Worm (Caenorhabditis elegans) whole organism, mixed stage, embryonic: ENCODE results near the gene F48G7.9.
A peak's percentile ranks its signal among the peaks of the same experiment; 100 is the strongest.

ENCODE experiments used
- M03D4.4 ChIP-seq: sonication (generic microtip); optimal IDR thresholded peaks from 2 replicates; lab custom pipeline; 2017; ENCODE audit warnings: mild to moderate bottlenecking, missing genetic modification characterization, missing compliant biosample characterization
- bed-3 ChIP-seq: fragments of 200-800 bp; sonication (Bioruptor generic); optimal IDR thresholded peaks from 3 replicates; lab custom pipeline; 2018; ENCODE audit warnings: mild to moderate bottlenecking, missing genetic modification characterization, moderate library complexity, missing compliant biosample characterization
- blmp-1 ChIP-seq: fragments of 150-350 bp; optimal IDR thresholded peaks from 2 replicates; lab custom pipeline; 2014; ENCODE audit warnings: missing biosample characterization, missing genetic modification characterization
- ceh-43 ChIP-seq: fragments of 200-800 bp; sonication (Bioruptor generic); optimal IDR thresholded peaks from 2 replicates; lab custom pipeline; 2018; ENCODE audit warnings: mild to moderate bottlenecking, missing genetic modification characterization, moderate library complexity, missing compliant biosample characterization
- ceh-83 ChIP-seq: fragments of 200-800 bp; sonication (Bioruptor generic); optimal IDR thresholded peaks from 2 replicates; lab custom pipeline; 2018; ENCODE audit warnings: mild to moderate bottlenecking, missing genetic modification characterization, missing compliant biosample characterization
- ces-1 ChIP-seq: fragments of 150-350 bp; optimal IDR thresholded peaks from 2 replicates; lab custom pipeline; 2014; ENCODE audit warnings: missing biosample characterization, missing genetic modification reagents, missing genetic modification characterization
- cnd-1 ChIP-seq: fragments of 200-800 bp; sonication (Bioruptor generic); optimal IDR thresholded peaks from 2 replicates; lab custom pipeline; 2018; ENCODE audit warnings: mild to moderate bottlenecking, missing genetic modification characterization, missing compliant biosample characterization
- drap-1 ChIP-seq: fragments of 200-800 bp; sonication (Bioruptor generic); optimal IDR thresholded peaks from 3 replicates; lab custom pipeline; 2018; ENCODE audit warnings: mild to moderate bottlenecking, missing genetic modification characterization, missing compliant biosample characterization
- elt-1 ChIP-seq: sonication (generic microtip); optimal IDR thresholded peaks from 2 replicates; lab custom pipeline; 2017; ENCODE audit warnings: missing genetic modification characterization, mild to moderate bottlenecking, missing compliant biosample characterization, antibody characterized with exemption, moderate library complexity, borderline replicate concordance; ENCODE audit not compliant: insufficient read depth
- elt-3 ChIP-seq: fragments of 150-350 bp; optimal IDR thresholded peaks from 2 replicates; lab custom pipeline; 2014; ENCODE audit warnings: missing biosample characterization, missing genetic modification characterization
- flh-1 ChIP-seq: fragments of 200-800 bp; sonication (Bioruptor generic); optimal IDR thresholded peaks from 2 replicates; lab custom pipeline; 2018; ENCODE audit warnings: mild to moderate bottlenecking, missing genetic modification characterization, moderate library complexity, missing compliant biosample characterization
- ham-2 ChIP-seq: fragments of 200-800 bp; sonication (Bioruptor generic); optimal IDR thresholded peaks from 2 replicates; lab custom pipeline; 2018; ENCODE audit warnings: mild to moderate bottlenecking, missing genetic modification characterization, missing compliant biosample characterization
- hlh-1 ChIP-seq: fragments of 150-350 bp; optimal IDR thresholded peaks from 2 replicates; lab custom pipeline; 2014; ENCODE audit warnings: missing biosample characterization, missing genetic modification reagents, missing genetic modification characterization
- lin-13 ChIP-seq: fragments of 150-350 bp; optimal IDR thresholded peaks from 2 replicates; lab custom pipeline; 2014; ENCODE audit warnings: missing biosample characterization, missing genetic modification characterization
- lin-32 ChIP-seq: fragments of 200-800 bp; sonication (Bioruptor generic); optimal IDR thresholded peaks from 2 replicates; lab custom pipeline; 2018; ENCODE audit warnings: mild to moderate bottlenecking, missing genetic modification characterization, missing compliant biosample characterization
- lsy-2 ChIP-seq: fragments of 150-350 bp; optimal IDR thresholded peaks from 2 replicates; lab custom pipeline; 2014; ENCODE audit warnings: missing biosample characterization, missing genetic modification characterization
- mab-5 ChIP-seq: fragments of 150-350 bp; optimal IDR thresholded peaks from 2 replicates; lab custom pipeline; 2014; ENCODE audit warnings: missing biosample characterization, missing genetic modification characterization
- mep-1 ChIP-seq: fragments of 150-350 bp; optimal IDR thresholded peaks from 2 replicates; lab custom pipeline; 2017; ENCODE audit warnings: missing biosample characterization, missing genetic modification reagents, missing genetic modification characterization, inconsistent platforms
- mls-2 ChIP-seq: sonication (generic microtip); optimal IDR thresholded peaks from 2 replicates; lab custom pipeline; 2016; ENCODE audit warnings: mild to moderate bottlenecking, missing genetic modification characterization, moderate library complexity, missing compliant biosample characterization
- nhr-2 ChIP-seq: fragments of 150-350 bp; optimal IDR thresholded peaks from 2 replicates; lab custom pipeline; 2014; ENCODE audit warnings: missing biosample characterization, missing genetic modification characterization
- nhr-237 ChIP-seq: fragments of 150-350 bp; optimal IDR thresholded peaks from 2 replicates; lab custom pipeline; 2014; ENCODE audit warnings: missing biosample characterization, missing genetic modification characterization
- nhr-28 ChIP-seq: fragments of 150-350 bp; optimal IDR thresholded peaks from 2 replicates; lab custom pipeline; 2014; ENCODE audit warnings: missing biosample characterization, missing genetic modification characterization
- nhr-76 ChIP-seq: sonication (generic microtip); optimal IDR thresholded peaks from 2 replicates; lab custom pipeline; 2017; ENCODE audit warnings: missing biosample characterization, missing genetic modification characterization
- pha-4 ChIP-seq: fragments of 150-350 bp; optimal IDR thresholded peaks from 2 replicates; lab custom pipeline; 2018; ENCODE audit warnings: missing biosample characterization, missing genetic modification reagents, missing genetic modification characterization
- sem-2 ChIP-seq: fragments of 200-800 bp; sonication (Bioruptor generic); optimal IDR thresholded peaks from 2 replicates; lab custom pipeline; 2018; ENCODE audit warnings: mild to moderate bottlenecking, missing genetic modification characterization, missing compliant biosample characterization
- snpc-4 ChIP-seq: fragments of 150-350 bp; optimal IDR thresholded peaks from 2 replicates; lab custom pipeline; 2014; ENCODE audit warnings: missing biosample characterization, missing genetic modification characterization
- tbx-8 ChIP-seq: fragments of 200-800 bp; sonication (Bioruptor generic); optimal IDR thresholded peaks from 2 replicates; lab custom pipeline; 2018; ENCODE audit warnings: mild to moderate bottlenecking, missing genetic modification characterization, moderate library complexity, missing compliant biosample characterization
- unc-120 ChIP-seq: sonication (generic microtip); optimal IDR thresholded peaks from 2 replicates; lab custom pipeline; 2017; ENCODE audit warnings: missing genetic modification characterization, missing compliant biosample characterization; ENCODE audit not compliant: poor library complexity, severe bottlenecking
- unc-62 ChIP-seq: fragments of 150-350 bp; optimal IDR thresholded peaks from 2 replicates; lab custom pipeline; 2014; ENCODE audit warnings: missing biosample characterization, missing genetic modification reagents, missing genetic modification characterization
- zip-8 ChIP-seq: fragments of 150-350 bp; optimal IDR thresholded peaks from 2 replicates; lab custom pipeline; 2014; ENCODE audit warnings: missing biosample characterization, missing genetic modification characterization
- ztf-11 ChIP-seq: fragments of 150-350 bp; optimal IDR thresholded peaks from 2 replicates; lab custom pipeline; 2014; ENCODE audit warnings: missing biosample characterization, missing genetic modification characterization

The F48G7.9 gene

ce11 chrV:652940-653339 is 24.5 kb upstream of the F48G7.9 start, which contains the start of gene srj-5:
Gene srj-5, minus strand, starts transcription at chrV:653040.
- TF ChIP-seq snpc-4 (tag; lab: Kevin White, UChicago) (no peak), lin-13 (tag; lab: Kevin White, UChicago) (no peak), lsy-2 (no peak), ham-2 (no peak), nhr-28 (tag; lab: Kevin White, UChicago) (no peak), nhr-76 (tag; lab: Kevin White, UChicago) (no peak), flh-1 (no peak), sem-2 (GFP tag; lab: Kevin White, UChicago) (no peak)
- TF ChIP-seq, all 35 proteins: peak for 0

ce11 chrV:646888-647287 is 18.5 kb upstream of the F48G7.9 start, which contains the start of gene ugt-42:
Gene ugt-42, plus strand, starts transcription at chrV:647188.
- no peak for TF ChIP-seq nhr-2 (tag; lab: Kevin White, UChicago)
- no peak for TF ChIP-seq hlh-1
- no peak for TF ChIP-seq ham-2
- no peak for TF ChIP-seq mls-2 (tag; lab: Kevin White, UChicago)
- TF ChIP-seq tbx-8 (GFP tag; lab: Kevin White, UChicago), result no peak
- TF ChIP-seq unc-62 (GFP tag; lab: Kevin White, UChicago), result no peak
- TF ChIP-seq mep-1 (tag; lab: Kevin White, UChicago), result no peak
- no peak for TF ChIP-seq ceh-83
- TF ChIP-seq drap-1 (GFP tag; lab: Kevin White, UChicago), result no peak
- TF ChIP-seq pha-4 (tag; lab: Kevin White, UChicago), result no peak
- TF ChIP-seq mab-5 (tag; lab: Kevin White, UChicago), result no peak
- TF ChIP-seq nhr-237, result no peak
- no peak for TF ChIP-seq cnd-1 (tag; lab: Kevin White, UChicago)
- TF ChIP-seq nhr-28 (tag; lab: Kevin White, UChicago), result no peak

- TF ChIP-seq unc-120 (no peak), ceh-83 (no peak), lin-32 (no peak), M03D4.4 (no peak), nhr-237 (no peak), cnd-1 (tag; lab: Kevin White, UChicago) (no peak), ham-2 (no peak)
These were observed 17.7 kb upstream of the F48G7.9 start, which contains the start of gene F48G7.12 for ce11 chrV:646129-646528. Gene F48G7.12, minus strand, starts transcription at chrV:646229.

- TF ChIP-seq M03D4.4 (no peak), unc-120 (peak; percentile 22), elt-3 (no peak), ces-1 (peak; percentile 41), pha-4 (tag; lab: Kevin White, UChicago) (no peak), bed-3 (GFP tag; lab: Kevin White, UChicago) (no peak), ztf-11 (no peak)
These were observed 14.3 kb upstream of the F48G7.9 start, which contains the start of gene nhr-190 for ce11 chrV:642750-643149. Gene nhr-190, minus strand, starts transcription at chrV:642924.

ce11 chrV:638328-638727 is 9.9 kb upstream of the F48G7.9 start, which contains the start of gene srj-37:
Gene srj-37, plus strand, starts transcription at chrV:638628.
- no peak for TF ChIP-seq blmp-1
- no peak for TF ChIP-seq sem-2 (GFP tag; lab: Kevin White, UChicago)
- no peak for TF ChIP-seq tbx-8 (GFP tag; lab: Kevin White, UChicago)
- no peak for TF ChIP-seq unc-62 (GFP tag; lab: Kevin White, UChicago)
- no peak for TF ChIP-seq ceh-43 (GFP tag; lab: Kevin White, UChicago)
- no peak for TF ChIP-seq lin-32

- TF ChIP-seq tbx-8 (GFP tag; lab: Kevin White, UChicago), result no peak
- TF ChIP-seq nhr-28 (tag; lab: Kevin White, UChicago), result no peak
- TF ChIP-seq hlh-1, result no peak
- no peak for TF ChIP-seq ceh-43 (GFP tag; lab: Kevin White, UChicago)
- no peak for TF ChIP-seq lin-13 (tag; lab: Kevin White, UChicago)
- TF ChIP-seq ceh-83, result no peak
- no peak for TF ChIP-seq sem-2 (GFP tag; lab: Kevin White, UChicago)
- TF ChIP-seq elt-1 (tag; lab: Kevin White, UChicago), result no peak
- no peak for TF ChIP-seq nhr-76 (tag; lab: Kevin White, UChicago)
- no peak for TF ChIP-seq snpc-4 (tag; lab: Kevin White, UChicago)
- TF ChIP-seq zip-8, result no peak
- no peak for TF ChIP-seq flh-1
- no peak for TF ChIP-seq mls-2 (tag; lab: Kevin White, UChicago)
- no peak for TF ChIP-seq M03D4.4
- TF ChIP-seq pha-4 (tag; lab: Kevin White, UChicago), result no peak
- TF ChIP-seq drap-1 (GFP tag; lab: Kevin White, UChicago), result no peak
- no peak for TF ChIP-seq bed-3 (GFP tag; lab: Kevin White, UChicago)
These were observed 7.9 kb upstream of the F48G7.9 start, which contains the start of gene pals-31 for ce11 chrV:636281-636680. Gene pals-31, plus strand, starts transcription at chrV:636581.
